Worm (Caenorhabditis elegans): ENCODE measurements around the gene let-268.

The let-268 gene

ce11 chrII:10016013-10016412 lies 23.8 kb downstream of the let-268 start, which contains the start of gene lec-2 (continued):
- TF ChIP-seq nhr-28 (tag; optimal IDR thresholded peaks at IDR 0.05) (peak; percentile 42), ZK337.2 (GFP tag; IDR thresholded peaks at IDR 0.05) (no peak), R02D3.7 (tag; optimal IDR thresholded peaks at IDR 0.05) (no peak), nhr-102 (tag; optimal IDR thresholded peaks at IDR 0.05) (no peak)

- TF ChIP-seq unc-62 (GFP tag; optimal IDR thresholded peaks at IDR 0.05 in 1 of 2) (peak in 1 of 2 experiments; percentile 72), unc-62 (tag; optimal IDR thresholded peaks at IDR 0.05) (no peak), hlh-11 (tag; optimal IDR thresholded peaks at IDR 0.05) (no peak), spr-3 (GFP tag; optimal IDR thresholded peaks at IDR 0.05) (no peak)
These were observed 25.4 kb downstream of the let-268 start for ce11 chrII:10014384-10014783.

- TF ChIP-seq nhr-11 (tag; optimal IDR thresholded peaks at IDR 0.05): peak; percentile 75
- TF ChIP-seq tra-1 (GFP tag; IDR thresholded peaks at IDR 0.05): 0 out of 2 replicates have a peak, but pooled peaks have one; percentile 6
- TF ChIP-seq nhr-25 (tag; optimal IDR thresholded peaks at IDR 0.05; ENCODE audit: borderline replicate concordance, insufficient read depth): no peak
- no peak for TF ChIP-seq mep-1 (tag; optimal IDR thresholded peaks at IDR 0.05)
- no peak for TF ChIP-seq zfp-3 (GFP tag; conservative IDR thresholded peaks at IDR 0.05)
- peak in 1 of 2 experiments; percentile 57 for TF ChIP-seq unc-62 (GFP tag; optimal IDR thresholded peaks at IDR 0.05 in 1 of 2)
- TF ChIP-seq unc-62 (tag; optimal IDR thresholded peaks at IDR 0.05): no peak
These were observed 27.3 kb downstream of the let-268 start for ce11 chrII:10012490-10012889.

ce11 chrII:10011733-10012132 lies 28.0 kb downstream of the let-268 start:
- TF ChIP-seq ceh-82 (tag; optimal IDR thresholded peaks at IDR 0.05) (no peak), daf-19 (GFP tag; conservative IDR thresholded peaks at IDR 0.05) (no peak), ama-1 (optimal IDR thresholded peaks at IDR 0.05) (no peak), nhr-28 (tag; optimal IDR thresholded peaks at IDR 0.05) (peak; percentile 2), dve-1 (tag; optimal IDR thresholded peaks at IDR 0.05; ENCODE audit: insufficient read depth) (peak; percentile 28), lir-3 (tag; optimal IDR thresholded peaks at IDR 0.05) (no peak), mxl-3 (GFP tag; optimal IDR thresholded peaks at IDR 0.05) (peak; percentile 29), daf-8 (GFP tag; IDR thresholded peaks at IDR 0.05) (no peak), mes-2 (tag; optimal IDR thresholded peaks at IDR 0.05; ENCODE audit: poor library complexity, severe bottlenecking) (no peak), Y75B8A.6 (GFP tag; IDR thresholded peaks at IDR 0.05) (no peak), dmd-6 (GFP tag; IDR thresholded peaks at IDR 0.05) (peak; percentile 16; the same call in 1 of the 2 replicates), spr-3 (GFP tag; optimal IDR thresholded peaks at IDR 0.05) (no peak), madf-5 (GFP tag; IDR thresholded peaks at IDR 0.05) (no peak), nhr-10 (tag; optimal IDR thresholded peaks at IDR 0.05) (no peak), skn-1 (tag; optimal IDR thresholded peaks at IDR 0.05) (no peak), nhr-77 (tag; optimal IDR thresholded peaks at IDR 0.05) (no peak), attf-4 (tag; optimal IDR thresholded peaks at IDR 0.05) (no peak), ZK546.5 (tag; optimal IDR thresholded peaks at IDR 0.05) (no peak), nhr-237 (tag; optimal IDR thresholded peaks at IDR 0.05) (no peak), unc-62 (GFP tag; optimal IDR thresholded peaks at IDR 0.05 in 1 of 2) (peak in 1 of 2 experiments; percentile 78), unc-62 (tag; optimal IDR thresholded peaks at IDR 0.05) (no peak), nhr-6 (tag; optimal IDR thresholded peaks at IDR 0.05) (no peak), T26A8.4 (GFP tag; IDR thresholded peaks at IDR 0.05) (no peak), snpc-4 (tag; optimal IDR thresholded peaks at IDR 0.05) (no peak), ces-1 (GFP tag; optimal IDR thresholded peaks at IDR 0.05) (no peak), set-16 (GFP tag; IDR thresholded peaks at IDR 0.05) (no peak), madf-9 (GFP tag; conservative IDR thresholded peaks at IDR 0.05) (no peak), tag-97 (GFP tag; IDR thresholded peaks at IDR 0.05) (no peak)

All from whole organism, L4 larva.